Worm (Caenorhabditis elegans) whole organism, L4 larva: ENCODE data around the gene pcrg-1.
A peak's percentile ranks its signal among the peaks of the same experiment; 100 is the strongest.

ENCODE experiments used
- F37D6.2 ChIP-seq: sonication (generic microtip); optimal IDR thresholded peaks from 2 replicates; lab custom pipeline; 2016; ENCODE audit warnings: mild to moderate bottlenecking, missing genetic modification characterization, missing compliant biosample characterization
- T20F7.1 ChIP-seq: fragments of 200-800 bp; sonication (Bioruptor generic); optimal IDR thresholded peaks from 2 replicates; lab custom pipeline; 2018; ENCODE audit warnings: mild to moderate bottlenecking, missing genetic modification characterization, missing compliant biosample characterization
- Y48G9A.11 ChIP-seq: fragments of 200-800 bp; sonication (Bioruptor generic); IDR thresholded peaks from 2 replicates; pipeline ENCODE4 v1.3.6; 2022; ENCODE audit warnings: missing genetic modification reagents, missing genetic modification characterization, missing compliant biosample characterization
- Y5F2A.4 ChIP-seq: fragments of 200-800 bp; sonication (Bioruptor generic); optimal IDR thresholded peaks from 2 replicates; lab custom pipeline; 2018; ENCODE audit warnings: mild to moderate bottlenecking, missing genetic modification characterization, missing compliant biosample characterization
- aly-2 ChIP-seq: sonication (generic microtip); optimal IDR thresholded peaks from 2 replicates; lab custom pipeline; 2018; ENCODE audit warnings: missing biosample characterization, missing genetic modification characterization
- ama-1 ChIP-seq: fragments of 150-350 bp; optimal IDR thresholded peaks from 2 replicates; lab custom pipeline; 2014; ENCODE audit warnings: inconsistent platforms, mixed read lengths
- ceh-28 ChIP-seq: fragments of 150-350 bp; optimal IDR thresholded peaks from 2 replicates; lab custom pipeline; 2014; ENCODE audit warnings: missing biosample characterization, missing genetic modification reagents, missing genetic modification characterization
- ceh-32 ChIP-seq: sonication (generic microtip); optimal IDR thresholded peaks from 2 replicates; lab custom pipeline; 2016; ENCODE audit warnings: mild to moderate bottlenecking, missing genetic modification characterization, missing compliant biosample characterization; ENCODE audit not compliant: poor library complexity
- ceh-62 ChIP-seq: sonication (generic microtip); optimal IDR thresholded peaks from 2 replicates; lab custom pipeline; 2017; ENCODE audit warnings: missing biosample characterization, missing genetic modification characterization
- ceh-82 ChIP-seq: sonication (generic microtip); optimal IDR thresholded peaks from 2 replicates; lab custom pipeline; 2017; ENCODE audit warnings: missing biosample characterization, missing genetic modification characterization
- daf-16 ChIP-seq, 3 experiments: sonication (generic microtip); optimal IDR thresholded peaks; 2 replicates each; lab custom pipeline; 2016 to 2017; ENCODE audit warnings: missing genetic modification characterization in 3 of 3, missing genetic modification reagents in 3 of 3, mild to moderate bottlenecking in 2 of 3, missing compliant biosample characterization in 2 of 3, missing biosample characterization in 1 of 3, moderate library complexity in 1 of 3
- dmd-6 ChIP-seq: fragments of 200-800 bp; sonication (Bioruptor generic); IDR thresholded peaks from 2 replicates; pipeline ENCODE4 v1.3.6; 2022; ENCODE audit warnings: missing genetic modification reagents, missing genetic modification characterization, missing compliant biosample characterization
- dpl-1 ChIP-seq: fragments of 150-350 bp; optimal IDR thresholded peaks from 2 replicates; lab custom pipeline; 2014; ENCODE audit warnings: missing biosample characterization, missing genetic modification reagents, missing genetic modification characterization
- dve-1 ChIP-seq: sonication (generic microtip); optimal IDR thresholded peaks from 2 replicates; lab custom pipeline; 2017; ENCODE audit warnings: antibody characterized with exemption, mild to moderate bottlenecking, missing genetic modification characterization, missing compliant biosample characterization; ENCODE audit not compliant: insufficient read depth
- hlh-11 ChIP-seq: fragments of 200-800 bp; sonication (Bioruptor generic); optimal IDR thresholded peaks from 2 replicates; lab custom pipeline; 2018; ENCODE audit warnings: mild to moderate bottlenecking, missing genetic modification characterization, missing compliant biosample characterization
- hlh-30 ChIP-seq: sonication (generic microtip); optimal IDR thresholded peaks from 2 replicates; lab custom pipeline; 2017; ENCODE audit warnings: antibody characterized with exemption, mild to moderate bottlenecking, missing genetic modification characterization, missing compliant biosample characterization; ENCODE audit not compliant: insufficient read depth
- hmg-1.1 ChIP-seq: fragments of 200-800 bp; sonication (Bioruptor generic); IDR thresholded peaks from 2 replicates; pipeline ENCODE4 v1.3.6; 2022; ENCODE audit warnings: missing genetic modification reagents, missing genetic modification characterization, missing compliant biosample characterization
- jun-1 ChIP-seq: fragments of 150-350 bp; optimal IDR thresholded peaks from 2 replicates; lab custom pipeline; 2014; ENCODE audit warnings: missing biosample characterization, missing genetic modification reagents, missing genetic modification characterization
- lsy-2 ChIP-seq, 2 experiments: fragments of 150-350 bp in 1 of 2; sonication (generic microtip) in 1 of 2; optimal IDR thresholded peaks; 2 replicates each; lab custom pipeline; 2014 to 2017; ENCODE audit warnings: missing biosample characterization in 2 of 2, missing genetic modification characterization in 2 of 2
- mep-1 ChIP-seq: fragments of 150-350 bp; sonication (generic microtip); optimal IDR thresholded peaks from 3 replicates; lab custom pipeline; 2014; ENCODE audit warnings: missing biosample characterization, missing genetic modification characterization
- mes-2 ChIP-seq: sonication (generic microtip); optimal IDR thresholded peaks from 2 replicates; lab custom pipeline; 2016; ENCODE audit warnings: missing genotype, mild to moderate bottlenecking, missing genetic modification characterization, missing compliant biosample characterization; ENCODE audit not compliant: poor library complexity, severe bottlenecking
- mxl-2 ChIP-seq: fragments of 200-800 bp; sonication (Bioruptor generic); conservative IDR thresholded peaks from 2 replicates; pipeline ENCODE4 v1.3.6; 2022; ENCODE audit warnings: missing genetic modification reagents, missing genetic modification characterization, missing compliant biosample characterization
- mxl-3 ChIP-seq: fragments of 200-800 bp; sonication (Bioruptor generic); optimal IDR thresholded peaks from 2 replicates; lab custom pipeline; 2018; ENCODE audit warnings: mild to moderate bottlenecking, missing genetic modification characterization, missing compliant biosample characterization
- nhr-102 ChIP-seq: sonication (generic microtip); optimal IDR thresholded peaks from 2 replicates; lab custom pipeline; 2016; ENCODE audit warnings: mild to moderate bottlenecking, missing genetic modification characterization, moderate library complexity, missing compliant biosample characterization
- nhr-11 ChIP-seq: fragments of 150-350 bp; optimal IDR thresholded peaks from 2 replicates; lab custom pipeline; 2014; ENCODE audit warnings: missing biosample characterization, missing genetic modification characterization
- nhr-25 ChIP-seq: sonication (generic microtip); optimal IDR thresholded peaks from 2 replicates; lab custom pipeline; 2017; ENCODE audit warnings: missing genetic modification characterization, mild to moderate bottlenecking, missing compliant biosample characterization, antibody characterized with exemption, moderate library complexity, borderline replicate concordance; ENCODE audit not compliant: insufficient read depth
- nhr-28 ChIP-seq: fragments of 150-350 bp; optimal IDR thresholded peaks from 2 replicates; lab custom pipeline; 2014; ENCODE audit warnings: missing biosample characterization, missing genetic modification characterization
- nhr-41 ChIP-seq: fragments of 200-800 bp; sonication (Bioruptor generic); IDR thresholded peaks from 2 replicates; pipeline ENCODE4 v1.3.6; 2022; ENCODE audit warnings: missing genetic modification reagents, missing genetic modification characterization, missing compliant biosample characterization
- nhr-48 ChIP-seq: sonication (generic microtip); optimal IDR thresholded peaks from 2 replicates; lab custom pipeline; 2016; ENCODE audit warnings: mild to moderate bottlenecking, missing genetic modification characterization, missing compliant biosample characterization
- nhr-77 ChIP-seq: fragments of 150-350 bp; optimal IDR thresholded peaks from 2 replicates; lab custom pipeline; 2014; ENCODE audit warnings: missing biosample characterization, missing genetic modification characterization
- pha-4 ChIP-seq, 2 experiments: fragments of 150-350 bp in 1 of 2; fragments of 200-800 bp in 1 of 2; sonication (Bioruptor generic) in 1 of 2; IDR thresholded peaks in 1 of 2; optimal IDR thresholded peaks in 1 of 2; 2 replicates each; pipeline versions ENCODE4 v1.3.6 to Lab custom; 2014 to 2022; ENCODE audit warnings: missing genetic modification characterization in 2 of 2, missing genetic modification reagents in 2 of 2, missing biosample characterization in 1 of 2, missing compliant biosample characterization in 1 of 2
- php-3 ChIP-seq: fragments of 200-800 bp; sonication (Bioruptor generic); IDR thresholded peaks from 2 replicates; pipeline ENCODE4 v1.3.6; 2022; ENCODE audit warnings: missing genetic modification reagents, missing genetic modification characterization, missing compliant biosample characterization
- pqm-1 ChIP-seq: sonication (generic microtip); optimal IDR thresholded peaks from 2 replicates; lab custom pipeline; 2017; ENCODE audit warnings: missing biosample characterization, missing genetic modification characterization
- set-16 ChIP-seq: fragments of 200-800 bp; sonication (Bioruptor generic); IDR thresholded peaks from 2 replicates; pipeline ENCODE4 v1.3.6; 2022; ENCODE audit warnings: missing genetic modification reagents, missing genetic modification characterization, missing compliant biosample characterization
- snpc-1.2 ChIP-seq: fragments of 200-800 bp; sonication (Bioruptor generic); IDR thresholded peaks from 2 replicates; pipeline ENCODE4 v1.3.6; 2022; ENCODE audit warnings: missing genetic modification reagents, missing genetic modification characterization, missing compliant biosample characterization
- tra-1 ChIP-seq: fragments of 200-800 bp; sonication (Bioruptor generic); IDR thresholded peaks from 2 replicates; pipeline ENCODE4 v1.3.6; 2022; ENCODE audit warnings: missing genetic modification reagents, missing genetic modification characterization, missing compliant biosample characterization
- unc-62 ChIP-seq, 3 experiments: fragments of 150-350 bp in 1 of 3; sonication (generic microtip); optimal IDR thresholded peaks in 2 of 3; peaks in 1 of 3; 1 replicate in 1 of 3; 2 replicates in 2 of 3; lab custom pipeline; 2014 to 2017; ENCODE audit warnings: missing biosample characterization in 3 of 3, missing genetic modification characterization in 3 of 3, missing genetic modification reagents in 3 of 3, missing genotype in 1 of 3
- zfp-2 ChIP-seq: sonication (generic microtip); optimal IDR thresholded peaks from 2 replicates; lab custom pipeline; 2016; ENCODE audit warnings: mild to moderate bottlenecking, missing genetic modification characterization, missing compliant biosample characterization
- zip-11 ChIP-seq: fragments of 200-800 bp; sonication (Bioruptor generic); IDR thresholded peaks from 2 replicates; pipeline ENCODE4 v1.3.6; 2022; ENCODE audit warnings: missing genetic modification characterization, missing compliant biosample characterization

Gene pcrg-1

DNA sequence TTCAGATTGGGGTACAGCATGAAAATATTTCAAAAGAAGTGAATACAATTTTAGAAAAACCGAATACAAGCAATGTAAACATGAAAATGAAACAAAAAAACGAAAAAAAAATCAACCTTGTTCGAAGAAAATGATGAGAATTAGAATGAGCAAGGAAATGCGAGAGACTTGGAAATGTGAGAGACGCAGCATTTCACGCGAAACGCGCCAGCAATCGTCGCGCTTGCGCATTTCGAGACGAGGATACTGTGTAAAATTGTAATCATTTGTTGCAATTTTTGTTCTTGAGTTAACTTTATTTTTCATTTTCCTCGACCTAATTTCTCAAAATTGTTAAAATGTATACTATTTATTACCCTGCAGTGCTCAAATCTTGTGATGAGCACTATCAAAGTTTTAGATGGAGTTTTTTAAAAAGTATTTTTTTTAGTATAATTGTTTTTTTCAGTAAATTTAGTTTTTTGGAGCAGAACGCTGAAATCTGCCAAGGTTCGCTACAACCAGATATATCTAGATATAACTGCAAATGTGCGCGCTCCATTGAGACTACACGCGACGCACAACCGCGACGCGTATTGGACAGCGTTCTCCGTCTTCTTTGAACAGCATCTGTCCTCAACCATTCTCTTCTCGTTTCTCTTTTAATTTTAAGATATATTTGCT, 48.2 kb upstream of the pcrg-1 start, which contains the start of gene fust-1 (continued):
- TF ChIP-seq nhr-41 (GFP tag; lab: Robert Waterston, UW) = peak; percentile 61; the same call in 1 of the 2 replicates
- peak; percentile 94 for TF ChIP-seq hmg-1.1 (GFP tag; lab: Robert Waterston, UW)
- peak; percentile 16 for TF ChIP-seq ceh-32 (tag; lab: Kevin White, UChicago)
- peak; percentile 94 for TF ChIP-seq nhr-11 (tag; lab: Kevin White, UChicago)
- TF ChIP-seq nhr-25 (tag; lab: Kevin White, UChicago) = peak; percentile 93
- peak; percentile 94 for TF ChIP-seq pha-4 (GFP tag; IDR thresholded peaks at IDR 0.05; lab: Robert Waterston, UW)
- TF ChIP-seq pha-4 (tag; optimal IDR thresholded peaks at IDR 0.05; lab: Kevin White, UChicago) = peak; percentile 73
- peak; percentile 91 for TF ChIP-seq Y48G9A.11 (GFP tag; lab: Robert Waterston, UW)
- no peak for TF ChIP-seq ceh-82 (tag; lab: Kevin White, UChicago)
- TF ChIP-seq F37D6.2 (tag; lab: Kevin White, UChicago) = peak; percentile 86
- no peak for TF ChIP-seq ceh-28 (tag; lab: Kevin White, UChicago)
- peak; percentile 91 for TF ChIP-seq tra-1 (GFP tag; lab: Robert Waterston, UW)

ce11 chrII:7153095-7153494, 47.3 kb upstream of the pcrg-1 start:
- peak; percentile 89 for TF ChIP-seq set-16 (GFP tag; lab: Robert Waterston, UW)
- TF ChIP-seq, all 104 proteins: peak for 1; not testable (repeated sequence) for 103

ce11 chrII:7154711-7155110, 45.6 kb upstream of the pcrg-1 start:
- TF ChIP-seq snpc-1.2 (GFP tag; lab: Robert Waterston, UW) (no peak), set-16 (GFP tag; lab: Robert Waterston, UW) (peak; percentile 96)

- TF ChIP-seq jun-1 (tag; lab: Kevin White, UChicago) = no peak
- TF ChIP-seq dmd-6 (GFP tag; lab: Robert Waterston, UW) = peak; percentile 7; the same call in 1 of the 2 replicates
- peak; percentile 26 for TF ChIP-seq nhr-28 (tag; lab: Kevin White, UChicago)
- peak; percentile 29 for TF ChIP-seq mep-1 (tag; lab: Kevin White, UChicago)
- no peak for TF ChIP-seq nhr-48
- TF ChIP-seq zip-11 (GFP tag; lab: Robert Waterston, UW) = no peak
- TF ChIP-seq hlh-11 = peak; percentile 68
- peak; percentile 20 for TF ChIP-seq nhr-102 (tag; lab: Kevin White, UChicago)
- TF ChIP-seq mes-2 = peak; percentile 47
- peak; percentile 84 for TF ChIP-seq ama-1 (lab: Kevin White, UChicago)
- 0 out of 2 replicates have a peak, but pooled peaks have one; percentile 18 for TF ChIP-seq hmg-1.1 (GFP tag; lab: Robert Waterston, UW)
- peak; percentile 8 for TF ChIP-seq hlh-30
- TF ChIP-seq zfp-2 (tag; lab: Kevin White, UChicago) = no peak
- TF ChIP-seq dve-1 (tag; lab: Kevin White, UChicago) = peak; percentile 8
- TF ChIP-seq, all 104 proteins: peak for 10
Measured at ce11 chrII:7155392-7155791, 45.0 kb upstream of the pcrg-1 start, which contains the start of gene C27H5.2. C27H5.2 (plus strand) TSS chrII:7155581.

DNA sequence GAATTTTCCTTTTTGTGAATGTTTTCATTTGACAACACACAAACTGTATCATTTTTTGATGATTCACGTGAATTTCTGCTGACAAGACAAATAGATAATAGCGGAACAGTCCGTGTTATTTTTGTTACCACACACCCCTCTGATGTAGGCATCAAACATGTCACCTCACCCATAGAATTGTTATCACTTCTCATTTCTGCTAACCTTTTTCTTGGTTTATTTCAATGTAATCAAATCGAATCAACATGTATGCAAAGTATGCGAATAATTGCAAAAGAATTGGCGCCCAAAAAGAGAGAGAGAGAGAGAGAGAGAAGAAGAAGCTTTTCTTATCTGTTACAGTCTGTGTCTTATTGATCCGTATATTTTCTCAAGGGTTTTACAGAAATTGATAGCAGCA, 42.9 kb upstream of the pcrg-1 start:
- peak; percentile 11 for TF ChIP-seq T20F7.1 (GFP tag; lab: Kevin White, UChicago)
- TF ChIP-seq nhr-28 (tag; lab: Kevin White, UChicago) = peak; percentile 93
- no peak for TF ChIP-seq aly-2 (tag; lab: Kevin White, UChicago)
- TF ChIP-seq Y5F2A.4 (GFP tag; lab: Kevin White, UChicago) = no peak
- TF ChIP-seq mxl-2 (GFP tag; lab: Robert Waterston, UW) = peak; percentile 79; the same call in 1 of the 2 replicates
- peak; percentile 19 for TF ChIP-seq nhr-48
- TF ChIP-seq dpl-1 (GFP tag; lab: Kevin White, UChicago) = no peak
- peak in 1 of 2 experiments; percentile 36 for TF ChIP-seq lsy-2 (tag; optimal IDR thresholded peaks at IDR 0.05; lab: Kevin White, UChicago)
- TF ChIP-seq pqm-1 = peak; percentile 69
- no peak for TF ChIP-seq daf-16 (GFP tag; optimal IDR thresholded peaks at IDR 0.05; lab: Kevin White, UChicago)
- peak; percentile 95 for TF ChIP-seq daf-16 (tag; optimal IDR thresholded peaks at IDR 0.05; lab: Kevin White, UChicago)
- TF ChIP-seq ceh-62 = no peak
- TF ChIP-seq php-3 (GFP tag; lab: Robert Waterston, UW) = peak; percentile 68
- TF ChIP-seq nhr-77 (tag; lab: Kevin White, UChicago) = peak; percentile 68
- peak in 1 of 2 experiments; percentile 69 for TF ChIP-seq unc-62 (GFP tag; optimal IDR thresholded peaks at IDR 0.05 in 1 of 2; lab: Kevin White, UChicago)
- no peak for TF ChIP-seq unc-62 (tag; optimal IDR thresholded peaks at IDR 0.05; lab: Kevin White, UChicago)
- TF ChIP-seq pha-4 (GFP tag; IDR thresholded peaks at IDR 0.05; lab: Robert Waterston, UW) = no peak
- TF ChIP-seq pha-4 (tag; optimal IDR thresholded peaks at IDR 0.05; lab: Kevin White, UChicago) = peak; percentile 42
- TF ChIP-seq mxl-3 (GFP tag; lab: Kevin White, UChicago) = peak; percentile 33
